Worm (Caenorhabditis elegans) whole organism, young adult: ENCODE results near the gene srw-57.

ENCODE experiments used
- B0035.1 ChIP-seq: sonication (generic microtip); optimal IDR thresholded peaks from 2 replicates; lab custom pipeline; 2016; ENCODE audit warnings: missing genetic modification characterization, mild to moderate bottlenecking, missing compliant biosample characterization, missing genotype, missing genetic modification reagents
- F37B4.10 ChIP-seq: fragments of 200-800 bp; sonication (Bioruptor generic); IDR thresholded peaks from 2 replicates; pipeline ENCODE4 v1.3.6; 2022; ENCODE audit warnings: missing genetic modification characterization, missing compliant biosample characterization
- F39B2.1 ChIP-seq: fragments of 200-800 bp; sonication (Bioruptor generic); IDR thresholded peaks from 2 replicates; pipeline ENCODE4 v1.3.6; 2022; ENCODE audit warnings: missing genetic modification reagents, missing genetic modification characterization, missing compliant biosample characterization
- F49E8.2 ChIP-seq: sonication (generic microtip); optimal IDR thresholded peaks from 3 replicates; lab custom pipeline; 2017; ENCODE audit warnings: missing genetic modification characterization, mild to moderate bottlenecking, missing compliant biosample characterization, antibody characterized with exemption, moderate library complexity; ENCODE audit not compliant: insufficient read depth
- F52B5.7 ChIP-seq: sonication (generic microtip); optimal IDR thresholded peaks from 2 replicates; lab custom pipeline; 2016; ENCODE audit warnings: mild to moderate bottlenecking, missing genetic modification characterization, missing compliant biosample characterization
- F57A8.1 ChIP-seq: fragments of 200-800 bp; sonication (Bioruptor generic); optimal IDR thresholded peaks from 2 replicates; lab custom pipeline; 2018; ENCODE audit warnings: mild to moderate bottlenecking, missing genetic modification characterization, moderate library complexity, missing compliant biosample characterization
- T07F8.4 ChIP-seq: sonication (generic microtip); optimal IDR thresholded peaks from 2 replicates; lab custom pipeline; 2016; ENCODE audit warnings: mild to moderate bottlenecking, missing genetic modification characterization, moderate library complexity, missing compliant biosample characterization
- T26A5.8 ChIP-seq: sonication (generic microtip); optimal IDR thresholded peaks from 2 replicates; lab custom pipeline; 2016; ENCODE audit warnings: missing genetic modification characterization, missing compliant biosample characterization
- bed-1 ChIP-seq: fragments of 200-800 bp; sonication (Bioruptor generic); IDR thresholded peaks from 2 replicates; pipeline ENCODE4 v1.3.6; 2022; ENCODE audit warnings: missing genetic modification reagents, missing genetic modification characterization, missing compliant biosample characterization
- ceh-27 ChIP-seq: fragments of 200-800 bp; sonication (Bioruptor generic); optimal IDR thresholded peaks from 2 replicates; lab custom pipeline; 2018; ENCODE audit warnings: mild to moderate bottlenecking, missing genetic modification characterization, moderate library complexity, missing compliant biosample characterization
- ceh-58 ChIP-seq: fragments of 200-800 bp; sonication (Bioruptor generic); IDR thresholded peaks from 2 replicates; pipeline ENCODE4 v1.3.6; 2022; ENCODE audit warnings: missing genetic modification characterization, missing compliant biosample characterization
- ceh-91 ChIP-seq: fragments of 200-800 bp; sonication (Bioruptor generic); IDR thresholded peaks from 2 replicates; pipeline ENCODE4 v1.3.6; 2022; ENCODE audit warnings: missing genetic modification reagents, missing genetic modification characterization, missing compliant biosample characterization
- chd-7 ChIP-seq: sonication (generic microtip); optimal IDR thresholded peaks from 2 replicates; lab custom pipeline; 2016; ENCODE audit warnings: mild to moderate bottlenecking, missing genetic modification characterization, moderate library complexity, missing compliant biosample characterization
- dox-1 ChIP-seq: fragments of 200-800 bp; sonication (Bioruptor generic); IDR thresholded peaks from 2 replicates; pipeline ENCODE4 v1.3.6; 2022; ENCODE audit warnings: missing genetic modification reagents, missing genetic modification characterization, missing compliant biosample characterization
- dpff-1 ChIP-seq: sonication (generic microtip); optimal IDR thresholded peaks from 2 replicates; lab custom pipeline; 2017; ENCODE audit warnings: mild to moderate bottlenecking, missing genetic modification characterization, missing compliant biosample characterization
- dpl-1 ChIP-seq: fragments of 150-350 bp; optimal IDR thresholded peaks from 2 replicates; lab custom pipeline; 2014; ENCODE audit warnings: missing biosample characterization, missing genetic modification reagents, missing genetic modification characterization
- egl-44 ChIP-seq: fragments of 200-800 bp; sonication (Bioruptor generic); IDR thresholded peaks from 2 replicates; pipeline ENCODE4 v1.3.6; 2022; ENCODE audit warnings: missing genetic modification reagents, missing genetic modification characterization, missing compliant biosample characterization
- ets-4 ChIP-seq: fragments of 200-800 bp; sonication (Bioruptor generic); optimal IDR thresholded peaks from 2 replicates; lab custom pipeline; 2018; ENCODE audit warnings: mild to moderate bottlenecking, missing genetic modification characterization, missing compliant biosample characterization
- hlh-12 ChIP-seq: sonication (generic microtip); optimal IDR thresholded peaks from 2 replicates; lab custom pipeline; 2016; ENCODE audit warnings: missing genetic modification characterization, missing compliant biosample characterization
- lag-1 ChIP-seq: fragments of 200-800 bp; sonication (Bioruptor generic); IDR thresholded peaks from 2 replicates; pipeline ENCODE4 v1.3.6; 2022; ENCODE audit warnings: missing genetic modification reagents, missing genetic modification characterization, missing compliant biosample characterization
- let-526 ChIP-seq: fragments of 200-800 bp; sonication (Bioruptor generic); IDR thresholded peaks from 2 replicates; pipeline ENCODE4 v1.3.6; 2022; ENCODE audit warnings: missing genetic modification reagents, missing genetic modification characterization, missing compliant biosample characterization
- let-607 ChIP-seq, 2 experiments: fragments of 200-800 bp in 1 of 2; sonication (Bioruptor generic) in 1 of 2; sonication (generic microtip) in 1 of 2; optimal IDR thresholded peaks; 2 replicates each; lab custom pipeline; 2016 to 2018; ENCODE audit warnings: mild to moderate bottlenecking in 2 of 2, missing compliant biosample characterization in 2 of 2, missing genetic modification characterization in 2 of 2, moderate library complexity in 2 of 2, missing genotype in 1 of 2
- lin-40 ChIP-seq: sonication (generic microtip); optimal IDR thresholded peaks from 2 replicates; lab custom pipeline; 2016; ENCODE audit warnings: missing genetic modification characterization, mild to moderate bottlenecking, missing compliant biosample characterization, missing genotype, missing genetic modification reagents
- lin-54 ChIP-seq: fragments of 200-800 bp; sonication (Bioruptor generic); optimal IDR thresholded peaks from 2 replicates; lab custom pipeline; 2018; ENCODE audit warnings: mild to moderate bottlenecking, missing genetic modification characterization, missing compliant biosample characterization
- madf-6 ChIP-seq: fragments of 200-800 bp; sonication (Bioruptor generic); IDR thresholded peaks from 2 replicates; pipeline ENCODE4 v1.3.6; 2022; ENCODE audit warnings: missing genetic modification reagents, missing genetic modification characterization, missing compliant biosample characterization
- mxl-1 ChIP-seq: sonication (generic microtip); optimal IDR thresholded peaks from 2 replicates; lab custom pipeline; 2016; ENCODE audit warnings: missing genetic modification characterization, missing compliant biosample characterization
- nhr-90 ChIP-seq: sonication (generic microtip); optimal IDR thresholded peaks from 2 replicates; lab custom pipeline; 2016; ENCODE audit warnings: missing genotype, mild to moderate bottlenecking, missing genetic modification characterization, missing compliant biosample characterization
- rcor-1 ChIP-seq: fragments of 200-800 bp; sonication (Bioruptor generic); IDR thresholded peaks from 2 replicates; pipeline ENCODE4 v1.3.6; 2022; ENCODE audit warnings: missing genetic modification reagents, missing genetic modification characterization, missing compliant biosample characterization
- rec-8 ChIP-seq, 2 experiments: sonication (generic microtip); optimal IDR thresholded peaks; 2 replicates each; lab custom pipeline; 2016; ENCODE audit warnings: mild to moderate bottlenecking in 2 of 2, missing genetic modification characterization in 2 of 2, missing genetic modification reagents in 2 of 2, missing genotype in 2 of 2, missing biosample characterization in 1 of 2, missing compliant biosample characterization in 1 of 2, moderate library complexity in 1 of 2
- sea-2 ChIP-seq: fragments of 200-800 bp; sonication (Bioruptor generic); IDR thresholded peaks from 2 replicates; pipeline ENCODE4 v1.3.6; 2022; ENCODE audit warnings: missing genetic modification characterization, missing compliant biosample characterization
- snpc-3.4 ChIP-seq: sonication (generic microtip); optimal IDR thresholded peaks from 2 replicates; lab custom pipeline; 2017; ENCODE audit warnings: missing genetic modification characterization, mild to moderate bottlenecking, missing compliant biosample characterization, antibody characterized with exemption, moderate library complexity, missing genotype, missing genetic modification reagents
- snpc-4 ChIP-seq, 5 experiments: fragments of 150-350 bp in 1 of 5; sonication (generic microtip) in 4 of 5; optimal IDR thresholded peaks; 2 replicates each; lab custom pipeline; 2014 to 2018; ENCODE audit warnings: missing genetic modification characterization in 5 of 5, missing biosample characterization in 3 of 5, antibody characterized with exemption in 2 of 5, mild to moderate bottlenecking in 2 of 5, missing compliant biosample characterization in 2 of 5, missing genotype in 2 of 5, moderate library complexity in 2 of 5, missing genetic modification reagents in 1 of 5
- somi-1 ChIP-seq: fragments of 200-800 bp; sonication (Bioruptor generic); optimal IDR thresholded peaks from 2 replicates; lab custom pipeline; 2018; ENCODE audit warnings: mild to moderate bottlenecking, missing genetic modification characterization, missing compliant biosample characterization
- zfh-2 ChIP-seq: fragments of 200-800 bp; sonication (Bioruptor generic); conservative IDR thresholded peaks from 2 replicates; pipeline ENCODE4 v1.3.6; 2022; ENCODE audit warnings: missing genetic modification reagents, missing genetic modification characterization, missing compliant biosample characterization
- ztf-28 ChIP-seq: fragments of 200-800 bp; sonication (Bioruptor generic); IDR thresholded peaks from 2 replicates; pipeline ENCODE4 v1.3.6; 2022; ENCODE audit warnings: missing genetic modification reagents, missing genetic modification characterization, missing compliant biosample characterization

srw-57 gene

DNA sequence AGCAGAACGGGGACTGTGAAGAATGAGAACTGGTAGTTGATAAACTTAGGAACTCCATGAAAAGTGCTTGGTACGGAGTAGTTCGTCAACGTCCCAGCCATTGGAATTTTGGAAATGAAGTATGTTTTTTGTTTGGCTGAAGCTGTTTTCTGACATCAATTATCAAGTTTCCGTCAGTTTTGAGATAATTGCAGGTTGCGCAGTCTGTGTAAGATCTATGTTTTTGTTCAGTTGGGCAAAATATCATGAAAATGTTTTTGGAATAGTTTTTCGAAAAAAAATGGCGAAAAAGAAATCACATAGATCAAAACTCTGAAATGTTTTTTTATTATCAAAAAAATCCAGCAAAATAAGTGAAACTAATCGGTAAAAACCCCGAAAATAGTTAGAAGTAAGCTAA lies 20.0 kb upstream of the srw-57 start, which contains the start of gene sru-22:
Gene sru-22, minus strand, starts transcription at position 101 of the 400 bp plus-strand sequence.
- TF ChIP-seq rcor-1 (no peak), T26A5.8 (no peak), snpc-4 (GFP tag; optimal IDR thresholded peaks at IDR 0.05; lab: Kevin White, UChicago) (no peak), snpc-4 (tag; optimal IDR thresholded peaks at IDR 0.05; lab: Kevin White, UChicago) (no peak), nhr-90 (tag; lab: Kevin White, UChicago) (no peak), chd-7 (tag; lab: Kevin White, UChicago) (no peak), lag-1 (GFP tag; lab: Robert Waterston, UW) (no peak), F49E8.2 (no peak), let-607 (tag; optimal IDR thresholded peaks at IDR 0.05; lab: Kevin White, UChicago) (no peak), F52B5.7 (tag; lab: Kevin White, UChicago) (no peak), mxl-1 (tag; lab: Kevin White, UChicago) (no peak)

ce11 chrV:15972484-15972883 lies 17.7 kb upstream of the srw-57 start, which contains the start of gene sru-23:
Gene sru-23 (minus strand): TSS chrV:15972584.
- no peak for TF ChIP-seq T26A5.8
- no peak for TF ChIP-seq snpc-3.4 (tag; lab: Kevin White, UChicago)

ce11 chrV:15970820-15971219 lies 16.0 kb upstream of the srw-57 start:
- TF ChIP-seq let-526 (no peak), ceh-58 (GFP tag; lab: Robert Waterston, UW) (no peak), madf-6 (GFP tag; lab: Robert Waterston, UW) (no peak), F37B4.10 (no peak), let-607 (tag; optimal IDR thresholded peaks at IDR 0.05; lab: Kevin White, UChicago) (no peak), egl-44 (GFP tag; lab: Robert Waterston, UW) (no peak), dox-1 (no peak), T07F8.4 (tag; lab: Kevin White, UChicago) (no peak), lin-54 (no peak), sea-2 (GFP tag; lab: Robert Waterston, UW) (no peak), ceh-27 (GFP tag; lab: Kevin White, UChicago) (no peak), snpc-3.4 (tag; lab: Kevin White, UChicago) (no peak), rcor-1 (no peak), zfh-2 (no peak), ztf-28 (GFP tag; lab: Robert Waterston, UW) (no peak), bed-1 (GFP tag; lab: Robert Waterston, UW) (no peak), F39B2.1 (GFP tag; lab: Robert Waterston, UW) (no peak), B0035.1 (tag; lab: Kevin White, UChicago) (no peak), lin-40 (no peak)
- TF ChIP-seq, all 124 proteins: peak for 0

DNA sequence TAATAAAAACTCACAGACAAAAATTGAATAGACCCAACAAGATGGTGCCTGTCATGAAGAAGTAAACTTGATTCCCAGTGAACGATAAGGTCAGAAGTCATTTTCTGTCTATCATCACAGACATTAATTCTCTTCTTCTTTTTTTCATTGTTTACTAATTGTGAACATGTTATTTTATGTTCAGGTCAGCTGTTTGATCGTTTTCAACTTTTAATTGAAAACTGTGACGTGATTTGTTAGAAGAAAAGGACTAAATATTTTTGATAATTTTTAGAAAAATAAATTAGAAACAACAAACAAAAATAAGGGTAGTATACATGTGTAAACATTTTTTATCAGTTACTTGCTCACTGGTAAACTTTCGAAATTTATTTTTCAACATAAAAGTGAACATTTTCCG lies 14.8 kb upstream of the srw-57 start, which contains the start of gene F36G9.7:
Gene F36G9.7, minus strand, starts transcription at position 101 of the 400 bp plus-strand sequence.
- TF ChIP-seq ets-4 (GFP tag; lab: Kevin White, UChicago) (no peak), rec-8 (tag; optimal IDR thresholded peaks at IDR 0.05; lab: Kevin White, UChicago) (no peak), dpff-1 (tag; lab: Kevin White, UChicago) (no peak), zfh-2 (no peak)

ce11 chrV:15967542-15967941 lies 12.7 kb upstream of the srw-57 start, which contains the start of gene sri-1:
Gene sri-1 (minus strand): TSS chrV:15967642.
- no peak for TF ChIP-seq ceh-91 (GFP tag; lab: Robert Waterston, UW)
- TF ChIP-seq hlh-12 (tag; lab: Kevin White, UChicago), result no peak
- no peak for TF ChIP-seq dpl-1 (GFP tag; lab: Kevin White, UChicago)
- no peak for TF ChIP-seq F57A8.1 (GFP tag; lab: Kevin White, UChicago)
- TF ChIP-seq somi-1 (GFP tag; lab: Kevin White, UChicago), result no peak
